Fruit fly (Drosophila melanogaster) whole organism, wandering third instar larva: Measurements from ENCODE around the gene CG18404.

Experiments used
- Abd-B ChIP-seq: fragments of >200 bp; optimal IDR thresholded peaks from 2 replicates; lab custom pipeline; 2017; ENCODE audit warnings: missing biosample characterization, missing genetic modification characterization
- CG32264 ChIP-seq: fragments of 200-800 bp; sonication (Bioruptor generic); optimal IDR thresholded peaks from 2 replicates; lab custom pipeline; 2016; ENCODE audit warnings: missing biosample characterization, missing genetic modification characterization
- CG9705 ChIP-seq: fragments of 200-800 bp; sonication (Bioruptor generic); optimal IDR thresholded peaks from 2 replicates; lab custom pipeline; 2018; ENCODE audit warnings: missing biosample characterization, mild to moderate bottlenecking, missing genetic modification characterization
- CrebA ChIP-seq: fragments of 200-800 bp; sonication (Bioruptor generic); optimal IDR thresholded peaks from 2 replicates; lab custom pipeline; 2016; ENCODE audit warnings: missing biosample characterization, mild to moderate bottlenecking, missing genetic modification characterization, borderline replicate concordance
- Dfd ChIP-seq: fragments of >200 bp; optimal IDR thresholded peaks from 2 replicates; lab custom pipeline; 2017; ENCODE audit warnings: missing biosample characterization, missing genetic modification characterization
- Dif ChIP-seq: fragments of 200-275, 200-300 bp; sonication (Bioruptor generic); optimal IDR thresholded peaks from 2 replicates; lab custom pipeline; 2018; ENCODE audit warnings: missing biosample characterization, missing genetic modification characterization; ENCODE audit not compliant: partially characterized antibody
- GATAd ChIP-seq: sonication (Bioruptor generic); optimal IDR thresholded peaks from 2 replicates; lab custom pipeline; 2016; ENCODE audit warnings: missing biosample characterization, missing genetic modification characterization
- HLH106 ChIP-seq: fragments of 200-800 bp; optimal IDR thresholded peaks from 3 replicates; lab custom pipeline; 2019; ENCODE audit warnings: missing biosample characterization, mild to moderate bottlenecking, missing genetic modification characterization, moderate library complexity
- Hnf4 ChIP-seq: fragments of 200-800 bp; sonication (Bioruptor generic); optimal IDR thresholded peaks from 2 replicates; lab custom pipeline; 2016; ENCODE audit warnings: missing biosample characterization, mild to moderate bottlenecking, missing genetic modification characterization
- Hr78 ChIP-seq: fragments of >200 bp; optimal IDR thresholded peaks from 2 replicates; lab custom pipeline; 2017; ENCODE audit warnings: missing biosample characterization, missing genetic modification characterization
- Hr83 ChIP-seq: fragments of 200-300 bp; sonication (Bioruptor generic); optimal IDR thresholded peaks from 2 replicates; lab custom pipeline; 2016; ENCODE audit warnings: missing biosample characterization, mild to moderate bottlenecking, missing genetic modification characterization, moderate library complexity; ENCODE audit not compliant: poor library complexity, severe bottlenecking
- Jra ChIP-seq: sonication (Bioruptor generic); optimal IDR thresholded peaks from 2 replicates; lab custom pipeline; 2016; ENCODE audit warnings: missing biosample characterization, missing genetic modification characterization
- Mio ChIP-seq: sonication (Bioruptor generic); optimal IDR thresholded peaks from 2 replicates; lab custom pipeline; 2016; ENCODE audit warnings: missing biosample characterization, missing genetic modification characterization
- Myc ChIP-seq: fragments of >200 bp; optimal IDR thresholded peaks from 2 replicates; lab custom pipeline; 2017
- N ChIP-seq: fragments of >200 bp; optimal IDR thresholded peaks from 2 replicates; lab custom pipeline; 2018; ENCODE audit warnings: missing biosample characterization, missing external identifiers, missing genetic modification characterization
- OdsH ChIP-seq: fragments of 200-800 bp; sonication (Bioruptor generic); optimal IDR thresholded peaks from 2 replicates; lab custom pipeline; 2016; ENCODE audit warnings: missing biosample characterization, mild to moderate bottlenecking, missing genetic modification characterization
- Rel ChIP-seq, 2 experiments: fragments of 200-800 bp; sonication (Bioruptor generic) in 1 of 2; optimal IDR thresholded peaks; 2 replicates in 1 of 2; 3 replicates in 1 of 2; lab custom pipeline; 2016 to 2019; ENCODE audit warnings: mild to moderate bottlenecking in 2 of 2, missing biosample characterization in 2 of 2, missing genetic modification characterization in 2 of 2, moderate library complexity in 1 of 2
- Sp1 ChIP-seq: fragments of 200-800 bp; sonication (Bioruptor generic); optimal IDR thresholded peaks from 3 replicates; lab custom pipeline; 2019; ENCODE audit warnings: missing biosample characterization, mild to moderate bottlenecking, missing genetic modification characterization, moderate library complexity
- Vsx2 ChIP-seq: fragments of 200-300, 225-300 bp; sonication (Bioruptor generic); optimal IDR thresholded peaks from 2 replicates; lab custom pipeline; 2018; ENCODE audit warnings: missing biosample characterization, missing genetic modification characterization; ENCODE audit not compliant: partially characterized antibody
- br ChIP-seq: fragments of 200-800 bp; sonication (Bioruptor generic); optimal IDR thresholded peaks from 2 replicates; lab custom pipeline; 2016; ENCODE audit warnings: missing biosample characterization, missing genetic modification characterization
- brk ChIP-seq: fragments of 200-800 bp; sonication (Bioruptor generic); optimal IDR thresholded peaks from 2 replicates; lab custom pipeline; 2016; ENCODE audit warnings: missing biosample characterization, mild to moderate bottlenecking, missing genetic modification characterization
- dl ChIP-seq, 2 experiments: fragments of 175-275, 200-275 bp in 1 of 2; fragments of 200-275 bp in 1 of 2; sonication (Bioruptor generic); optimal IDR thresholded peaks; lab custom pipeline; 2018; ENCODE audit warnings: mild to moderate bottlenecking in 2 of 2, missing biosample characterization in 2 of 2, missing genetic modification characterization in 2 of 2, moderate library complexity in 2 of 2; ENCODE audit not compliant: partially characterized antibody in 2 of 2, insufficient read depth in 1 of 2
- dmrt93B ChIP-seq: fragments of 200-800 bp; sonication (Bioruptor generic); optimal IDR thresholded peaks from 2 replicates; lab custom pipeline; 2018; ENCODE audit warnings: missing biosample characterization, mild to moderate bottlenecking, missing genetic modification characterization
- dsf ChIP-seq: sonication (Bioruptor generic); optimal IDR thresholded peaks from 2 replicates; lab custom pipeline; 2016; ENCODE audit warnings: missing biosample characterization, missing genetic modification characterization, borderline replicate concordance
- ey ChIP-seq: fragments of 200-800 bp; sonication (Bioruptor generic); optimal IDR thresholded peaks from 2 replicates; lab custom pipeline; 2016; ENCODE audit warnings: missing biosample characterization, missing genetic modification characterization
- foxo ChIP-seq, 2 experiments: fragments of 200-800 bp; sonication (Bioruptor generic); optimal IDR thresholded peaks; 2 replicates in 1 of 2; 3 replicates in 1 of 2; lab custom pipeline; 2016 to 2017; ENCODE audit warnings: missing biosample characterization in 2 of 2, missing genetic modification characterization in 2 of 2
- fru ChIP-seq: fragments of 200-800 bp; sonication (Bioruptor generic); optimal IDR thresholded peaks from 3 replicates; lab custom pipeline; 2016; ENCODE audit warnings: missing biosample characterization, mild to moderate bottlenecking, missing genetic modification characterization
- h ChIP-seq: fragments of 200-800 bp; sonication (Bioruptor generic); optimal IDR thresholded peaks from 3 replicates; lab custom pipeline; 2016; ENCODE audit warnings: missing biosample characterization, mild to moderate bottlenecking, missing genetic modification characterization
- jim ChIP-seq: fragments of 175-275, 200-325 bp; sonication (Bioruptor generic); optimal IDR thresholded peaks from 2 replicates; lab custom pipeline; 2016; ENCODE audit warnings: missing biosample characterization, mild to moderate bottlenecking, missing genetic modification characterization
- lola ChIP-seq: fragments of >200 bp; optimal IDR thresholded peaks from 2 replicates; lab custom pipeline; 2017; ENCODE audit warnings: missing biosample characterization, missing genetic modification characterization
- pan ChIP-seq: fragments of >200 bp; optimal IDR thresholded peaks from 2 replicates; lab custom pipeline; 2017
- psq ChIP-seq: fragments of 200-800 bp; sonication (Bioruptor generic); optimal IDR thresholded peaks from 3 replicates; lab custom pipeline; 2017; ENCODE audit warnings: missing biosample characterization, mild to moderate bottlenecking, missing genetic modification characterization, moderate library complexity
- rgr ChIP-seq: fragments of 200-800 bp; sonication (Bioruptor generic); optimal IDR thresholded peaks from 3 replicates; lab custom pipeline; 2016; ENCODE audit warnings: missing biosample characterization, mild to moderate bottlenecking, missing genetic modification characterization
- sage ChIP-seq: fragments of 200-800 bp; sonication (Bioruptor generic); optimal IDR thresholded peaks from 2 replicates; lab custom pipeline; 2016; ENCODE audit warnings: missing biosample characterization, mild to moderate bottlenecking, missing genetic modification characterization
- sv ChIP-seq: fragments of 200-800 bp; sonication (Bioruptor generic); optimal IDR thresholded peaks from 3 replicates; lab custom pipeline; 2016; ENCODE audit warnings: missing biosample characterization, missing genetic modification characterization
- tai ChIP-seq: sonication (Bioruptor generic); optimal IDR thresholded peaks from 2 replicates; lab custom pipeline; 2016; ENCODE audit warnings: missing biosample characterization, missing genetic modification characterization

The CG18404 gene

dm6 chr3R:30272858-30273379, 19.9 kb downstream of the CG18404 start:
- TF ChIP-seq Dif (GFP tag; lab: Kevin White, UChicago) (peak; percentile 65), N (GFP tag; lab: Kevin White, UChicago) (no peak), CG32264 (GFP tag; lab: Kevin White, UChicago) (no peak), fru (GFP tag; lab: Kevin White, UChicago) (no peak), h (GFP tag; lab: Kevin White, UChicago) (no peak), Vsx2 (GFP tag; lab: Kevin White, UChicago) (peak; percentile 27), ey (GFP tag; lab: Kevin White, UChicago) (no peak), Dfd (peak; percentile 7), jim (peak; percentile 64), dmrt93B (GFP tag; lab: Kevin White, UChicago) (no peak), dl (GFP tag; optimal IDR thresholded peaks at IDR 0.05; lab: Kevin White, UChicago; ENCODE audit: insufficient read depth in 1 of 2, partially characterized antibody in 2 of 2) (peak; percentile 46 to 64), Myc (lab: Kevin White, UChicago) (no peak), psq (GFP tag; lab: Kevin White, UChicago) (peak; percentile 76), Rel (GFP tag; optimal IDR thresholded peaks at IDR 0.05; lab: Kevin White, UChicago) (no peak), Rel (tag; optimal IDR thresholded peaks at IDR 0.05; lab: Kevin White, UChicago) (no peak)

dm6 chr3R:30273898-30274297, 20.9 kb downstream of the CG18404 start:
- TF ChIP-seq Hnf4 (no peak), rgr (peak; percentile 12), HLH106 (tag; lab: Kevin White, UChicago) (peak; percentile 2)

- no peak for TF ChIP-seq Hr78
- no peak for TF ChIP-seq dsf
- no peak for TF ChIP-seq Abd-B (GFP tag; lab: Kevin White, UChicago)
- no peak for TF ChIP-seq Hnf4
- TF ChIP-seq CG9705 (GFP tag; lab: Kevin White, UChicago), result no peak
- TF ChIP-seq GATAd (GFP tag; lab: Kevin White, UChicago), result no peak
- no peak for TF ChIP-seq CG32264 (GFP tag; lab: Kevin White, UChicago)
- TF ChIP-seq sage (GFP tag; lab: Kevin White, UChicago), result no peak
- no peak for TF ChIP-seq foxo (GFP tag; optimal IDR thresholded peaks at IDR 0.05; lab: Kevin White, UChicago)
- no peak for TF ChIP-seq psq (GFP tag; lab: Kevin White, UChicago)
- no peak for TF ChIP-seq Rel (GFP tag; optimal IDR thresholded peaks at IDR 0.05; lab: Kevin White, UChicago)
- TF ChIP-seq Rel (tag; optimal IDR thresholded peaks at IDR 0.05; lab: Kevin White, UChicago), result no peak
- TF ChIP-seq dl (GFP tag; optimal IDR thresholded peaks at IDR 0.05; lab: Kevin White, UChicago; ENCODE audit: insufficient read depth in 1 of 2, partially characterized antibody in 2 of 2), result no peak
- TF ChIP-seq Dfd, result no peak
- no peak for TF ChIP-seq lola (GFP tag; lab: Kevin White, UChicago)
- no peak for TF ChIP-seq Hr83
- no peak for TF ChIP-seq sv (GFP tag; lab: Kevin White, UChicago)
- no peak for TF ChIP-seq Mio (GFP tag; lab: Kevin White, UChicago)
- no peak for TF ChIP-seq pan (lab: Kevin White, UChicago)
- TF ChIP-seq Vsx2 (GFP tag; lab: Kevin White, UChicago), result no peak
Observed at dm6 chr3R:30275970-30276369, 23.0 kb downstream of the CG18404 start.

dm6 chr3R:30276482-30277282, 23.7 kb downstream of the CG18404 start:
- TF ChIP-seq jim (no peak), fru (GFP tag; lab: Kevin White, UChicago) (peak; percentile 91), Rel (GFP tag; optimal IDR thresholded peaks at IDR 0.05; lab: Kevin White, UChicago) (no peak), Rel (tag; optimal IDR thresholded peaks at IDR 0.05; lab: Kevin White, UChicago) (peak; percentile 67), pan (lab: Kevin White, UChicago) (no peak), dsf (no peak), Hr83 (peak; percentile 65), Dfd (peak; percentile 30), OdsH (GFP tag; lab: Kevin White, UChicago) (peak; percentile 87), sage (GFP tag; lab: Kevin White, UChicago) (peak; percentile 70), Sp1 (GFP tag; lab: Kevin White, UChicago) (peak; percentile 94), br (GFP tag; lab: Kevin White, UChicago) (peak; percentile 84), CrebA (peak; percentile 54), Jra (peak; percentile 29), sv (GFP tag; lab: Kevin White, UChicago) (peak; percentile 27), Myc (lab: Kevin White, UChicago) (peak; percentile 2), ey (GFP tag; lab: Kevin White, UChicago) (peak; percentile 85), HLH106 (tag; lab: Kevin White, UChicago) (peak; percentile 94), foxo (GFP tag; optimal IDR thresholded peaks at IDR 0.05; lab: Kevin White, UChicago) (peak; percentile 47 to 89), tai (GFP tag; lab: Kevin White, UChicago) (peak; percentile 37), N (GFP tag; lab: Kevin White, UChicago) (no peak), Abd-B (GFP tag; lab: Kevin White, UChicago) (no peak), Hr78 (no peak), CG32264 (GFP tag; lab: Kevin White, UChicago) (peak; percentile 38), brk (GFP tag; lab: Kevin White, UChicago) (peak; percentile 17), lola (GFP tag; lab: Kevin White, UChicago) (no peak), Vsx2 (GFP tag; lab: Kevin White, UChicago) (peak; percentile 83), h (GFP tag; lab: Kevin White, UChicago) (peak; percentile 92), psq (GFP tag; lab: Kevin White, UChicago) (peak; percentile 95), dl (GFP tag; optimal IDR thresholded peaks at IDR 0.05; lab: Kevin White, UChicago; ENCODE audit: insufficient read depth in 1 of 2, partially characterized antibody in 2 of 2) (no peak), dmrt93B (GFP tag; lab: Kevin White, UChicago) (peak; percentile 83), Hnf4 (peak; percentile 55)
